Worm (Caenorhabditis elegans): Measurements from ENCODE around the gene F38E1.6.

ce11 chrV:8323545-8323944 is 36.3 kb upstream of the F38E1.6 start:
- TF ChIP-seq mxl-1 (tag; optimal IDR thresholded peaks at IDR 0.05), result no peak
- TF ChIP-seq pha-4 (tag; optimal IDR thresholded peaks at IDR 0.05), result no peak
- TF ChIP-seq nhr-120 (GFP tag; IDR thresholded peaks at IDR 0.05), result no peak
- TF ChIP-seq C17E4.6 (GFP tag; IDR thresholded peaks at IDR 0.05), result no peak
- no peak for TF ChIP-seq him-1 (tag; optimal IDR thresholded peaks at IDR 0.05)
- TF ChIP-seq Y53F4B.3 (GFP tag; IDR thresholded peaks at IDR 0.05), result no peak
- no peak for TF ChIP-seq egl-18 (GFP tag; IDR thresholded peaks at IDR 0.05)

Measured in whole organism, young adult.